Worm (Caenorhabditis elegans) whole organism, early embryonic: ENCODE data around the gene F46F5.13.
"Not testable (repeated sequence)": the region's sequence is repeated elsewhere in the genome, so short reads cannot be mapped to it uniquely, and the experiment has no call there.

Experiments used
- B0310.2 ChIP-seq: sonication (generic microtip); optimal IDR thresholded peaks from 2 replicates; lab custom pipeline; 2016; ENCODE audit warnings: mild to moderate bottlenecking, missing genetic modification characterization, missing compliant biosample characterization
- F13C5.2 ChIP-seq: sonication (generic microtip); optimal IDR thresholded peaks from 2 replicates; lab custom pipeline; 2017; ENCODE audit warnings: mild to moderate bottlenecking, missing genetic modification characterization, inconsistent platforms, missing compliant biosample characterization
- aly-1 ChIP-seq: sonication (generic microtip); optimal IDR thresholded peaks from 2 replicates; lab custom pipeline; 2016; ENCODE audit warnings: missing genetic modification characterization, missing compliant biosample characterization
- ama-1 ChIP-seq: fragments of 150-350 bp; optimal IDR thresholded peaks from 2 replicates; lab custom pipeline; 2014
- ceh-13 ChIP-seq: fragments of 200-800 bp; sonication (Bioruptor generic); optimal IDR thresholded peaks from 2 replicates; lab custom pipeline; 2018; ENCODE audit warnings: mild to moderate bottlenecking, missing genetic modification characterization, missing compliant biosample characterization
- ceh-36 ChIP-seq: sonication (generic microtip); optimal IDR thresholded peaks from 2 replicates; lab custom pipeline; 2016; ENCODE audit warnings: missing genetic modification characterization, inconsistent platforms, missing compliant biosample characterization
- ets-7 ChIP-seq: sonication (generic microtip); optimal IDR thresholded peaks from 2 replicates; lab custom pipeline; 2016; ENCODE audit warnings: missing genotype, missing genetic modification characterization, missing compliant biosample characterization
- flt-1 ChIP-seq: fragments of 200-800 bp; sonication (Bioruptor generic); IDR thresholded peaks from 2 replicates; pipeline ENCODE4 v1.3.6; 2022; ENCODE audit warnings: missing genetic modification characterization, missing compliant biosample characterization
- hmbx-1 ChIP-seq: sonication (generic microtip); optimal IDR thresholded peaks from 2 replicates; lab custom pipeline; 2016; ENCODE audit warnings: mild to moderate bottlenecking, missing genetic modification characterization, missing compliant biosample characterization
- hmg-4 ChIP-seq: fragments of 200-800 bp; sonication (Bioruptor generic); optimal IDR thresholded peaks from 2 replicates; lab custom pipeline; 2018; ENCODE audit warnings: mild to moderate bottlenecking, missing genetic modification characterization, missing compliant biosample characterization
- hnd-1 ChIP-seq: sonication (generic microtip); optimal IDR thresholded peaks from 2 replicates; lab custom pipeline; 2016; ENCODE audit warnings: missing genetic modification characterization, missing compliant biosample characterization
- pes-1 ChIP-seq: fragments of 200-800 bp; sonication (Bioruptor generic); IDR thresholded peaks from 2 replicates; pipeline ENCODE4 v1.3.6; 2022; ENCODE audit warnings: missing genetic modification reagents, missing genetic modification characterization, missing compliant biosample characterization
- scrt-1 ChIP-seq: fragments of 200-800 bp; sonication (Bioruptor generic); IDR thresholded peaks from 2 replicates; pipeline ENCODE4 v1.3.6; 2022; ENCODE audit warnings: missing genetic modification characterization, missing compliant biosample characterization
- sea-1 ChIP-seq: fragments of 200-800 bp; sonication (Bioruptor generic); conservative IDR thresholded peaks from 2 replicates; pipeline ENCODE4 v1.3.6; 2022; ENCODE audit warnings: missing genetic modification characterization, missing compliant biosample characterization
- tbx-11 ChIP-seq: fragments of 200-800 bp; sonication (Bioruptor generic); IDR thresholded peaks from 2 replicates; pipeline ENCODE4 v1.3.6; 2022; ENCODE audit warnings: missing genetic modification characterization, missing compliant biosample characterization
- tbx-37 ChIP-seq: fragments of 200-800 bp; sonication (Bioruptor generic); conservative IDR thresholded peaks from 2 replicates; pipeline ENCODE4 v1.3.6; 2022; ENCODE audit warnings: missing genetic modification reagents, missing genetic modification characterization, missing compliant biosample characterization
- tra-4 ChIP-seq: sonication (generic microtip); optimal IDR thresholded peaks from 2 replicates; lab custom pipeline; 2017; ENCODE audit warnings: missing genetic modification characterization, missing compliant biosample characterization

Gene F46F5.13

DNA sequence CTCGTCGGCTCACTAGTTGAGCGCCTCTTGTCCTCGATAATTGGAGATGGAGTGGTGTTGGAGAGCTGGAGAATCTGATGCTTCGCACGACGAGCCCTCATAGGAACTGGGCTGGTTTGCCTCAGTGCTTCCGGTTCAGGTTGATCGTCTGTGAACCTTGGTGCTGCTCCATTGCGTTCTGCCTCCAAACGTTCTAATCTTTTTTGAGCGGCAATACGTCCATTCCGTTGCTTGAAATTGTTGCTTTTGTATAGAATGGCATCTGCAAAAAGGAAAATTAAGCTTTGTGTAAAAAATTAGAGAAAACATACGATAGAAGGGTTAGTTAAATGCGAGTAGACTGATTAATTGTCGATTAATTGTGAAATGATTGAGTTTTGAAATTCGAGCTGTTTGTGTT, 9.8 kb downstream of the F46F5.13 start, which contains the start of gene F46F5.5:
F46F5.5 (minus strand) TSS at position 101 of the 400 bp plus-strand sequence.
- TF ChIP-seq ceh-13 (no peak), hnd-1 (no peak), tbx-11 (GFP tag; lab: Robert Waterston, UW) (no peak), F13C5.2 (tag; lab: Kevin White, UChicago) (no peak), pes-1 (GFP tag; lab: Robert Waterston, UW) (no peak)

DNA sequence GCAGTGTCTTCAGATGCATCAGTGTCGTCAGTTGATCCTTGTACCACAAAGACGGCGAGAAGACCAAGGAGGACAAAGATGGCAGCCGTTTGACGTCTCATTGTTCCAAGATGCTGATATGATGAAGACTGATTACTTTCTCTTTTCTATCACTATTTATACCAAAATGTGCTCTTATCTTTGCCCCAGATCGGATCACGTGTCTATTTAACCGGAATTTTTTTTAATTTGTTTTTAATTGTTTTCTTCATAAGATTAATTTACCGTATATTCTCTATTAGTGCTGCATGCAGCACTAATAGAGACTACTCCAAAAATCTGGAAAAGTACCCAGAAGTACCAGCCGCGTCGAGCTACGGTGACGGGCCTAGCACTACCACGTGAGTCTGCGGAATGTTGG, 11.6 kb downstream of the F46F5.13 start, which contains the start of gene msrp-3:
msrp-3 (minus strand) TSS at position 101 of the 400 bp plus-strand sequence.
- TF ChIP-seq tra-4 (no peak), sea-1 (GFP tag; lab: Robert Waterston, UW) (no peak), pes-1 (GFP tag; lab: Robert Waterston, UW) (no peak), flt-1 (GFP tag; lab: Robert Waterston, UW) (no peak), hnd-1 (no peak), scrt-1 (no peak), tbx-11 (GFP tag; lab: Robert Waterston, UW) (no peak), ets-7 (tag; lab: Kevin White, UChicago) (no peak), ceh-13 (no peak), ceh-36 (no peak), F13C5.2 (tag; lab: Kevin White, UChicago) (no peak), hmg-4 (GFP tag; lab: Kevin White, UChicago) (no peak), B0310.2 (tag; lab: Kevin White, UChicago) (no peak), tbx-37 (GFP tag; lab: Robert Waterston, UW) (no peak)

DNA sequence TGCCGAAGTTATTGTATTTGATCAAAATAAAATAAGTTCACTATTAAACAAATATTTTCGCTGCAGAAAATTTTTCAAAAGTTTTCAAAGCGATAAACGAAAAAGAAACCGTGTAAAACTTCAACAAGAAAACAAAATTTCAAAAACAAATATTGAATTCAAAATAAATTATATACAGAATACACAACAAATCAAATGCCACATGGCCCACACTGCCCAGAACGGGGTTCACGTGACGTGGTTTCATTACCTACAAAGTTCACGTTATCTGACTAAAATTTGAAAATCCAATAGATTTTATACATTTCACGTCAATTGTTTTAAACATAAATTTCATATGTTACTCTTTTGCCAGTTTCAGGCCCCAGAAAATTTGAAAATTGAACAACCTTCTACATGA, 17.4 kb downstream of the F46F5.13 start, which contains the start of gene F46F5.7:
F46F5.7 (minus strand) TSS at position 101 of the 400 bp plus-strand sequence.
- no peak for TF ChIP-seq B0310.2 (tag; lab: Kevin White, UChicago)
- no peak for TF ChIP-seq scrt-1
- TF ChIP-seq tra-4 = no peak
- TF ChIP-seq flt-1 (GFP tag; lab: Robert Waterston, UW) = no peak
- no peak for TF ChIP-seq ceh-36
- TF ChIP-seq ama-1 = no peak
- TF ChIP-seq ceh-13 = no peak
- TF ChIP-seq aly-1 (tag; lab: Kevin White, UChicago) = no peak
- no peak for TF ChIP-seq hmbx-1 (tag; lab: Kevin White, UChicago)
- no peak for TF ChIP-seq tbx-11 (GFP tag; lab: Robert Waterston, UW)
- no peak for TF ChIP-seq hmg-4 (GFP tag; lab: Kevin White, UChicago)
- no peak for TF ChIP-seq ets-7 (tag; lab: Kevin White, UChicago)
- TF ChIP-seq tbx-37 (GFP tag; lab: Robert Waterston, UW) = no peak
- TF ChIP-seq hnd-1 = no peak
- TF ChIP-seq pes-1 (GFP tag; lab: Robert Waterston, UW) = no peak
- TF ChIP-seq F13C5.2 (tag; lab: Kevin White, UChicago) = no peak
- no peak for TF ChIP-seq sea-1 (GFP tag; lab: Robert Waterston, UW)

DNA sequence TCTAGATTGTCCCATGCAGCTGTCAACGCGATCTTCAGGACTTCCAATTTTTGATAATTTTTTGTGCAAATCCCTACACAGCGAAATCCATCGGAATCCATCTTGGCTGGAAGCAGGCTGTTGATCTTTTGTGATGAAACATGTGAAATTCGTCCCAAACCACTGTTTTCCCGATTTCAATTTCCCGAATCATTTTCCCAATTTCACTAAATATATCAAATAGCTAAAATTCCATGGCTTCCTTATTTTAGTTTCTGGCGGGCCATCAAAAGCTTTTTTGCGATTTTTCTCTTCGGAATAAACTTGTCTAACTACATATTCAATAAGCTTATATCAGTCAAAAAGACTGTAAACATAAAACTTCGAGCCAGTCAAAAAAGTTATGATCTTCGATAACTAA, 18.4 kb downstream of the F46F5.13 start, which contains the start of gene F46F5.8:
F46F5.8 (minus strand) TSS at position 101 of the 400 bp plus-strand sequence.
- no peak for TF ChIP-seq pes-1 (GFP tag; lab: Robert Waterston, UW)
- no peak for TF ChIP-seq B0310.2 (tag; lab: Kevin White, UChicago)
- TF ChIP-seq scrt-1 = no peak
- no peak for TF ChIP-seq aly-1 (tag; lab: Kevin White, UChicago)
- TF ChIP-seq ceh-36 = no peak
- TF ChIP-seq hmg-4 (GFP tag; lab: Kevin White, UChicago) = no peak
- TF ChIP-seq tbx-11 (GFP tag; lab: Robert Waterston, UW) = no peak
- TF ChIP-seq ceh-13 = no peak
- no peak for TF ChIP-seq hnd-1
- no peak for TF ChIP-seq flt-1 (GFP tag; lab: Robert Waterston, UW)
- TF ChIP-seq tra-4 = no peak
- no peak for TF ChIP-seq hmbx-1 (tag; lab: Kevin White, UChicago)
- TF ChIP-seq ets-7 (tag; lab: Kevin White, UChicago) = no peak
- no peak for TF ChIP-seq sea-1 (GFP tag; lab: Robert Waterston, UW)
- TF ChIP-seq tbx-37 (GFP tag; lab: Robert Waterston, UW) = no peak
- no peak for TF ChIP-seq F13C5.2 (tag; lab: Kevin White, UChicago)

DNA sequence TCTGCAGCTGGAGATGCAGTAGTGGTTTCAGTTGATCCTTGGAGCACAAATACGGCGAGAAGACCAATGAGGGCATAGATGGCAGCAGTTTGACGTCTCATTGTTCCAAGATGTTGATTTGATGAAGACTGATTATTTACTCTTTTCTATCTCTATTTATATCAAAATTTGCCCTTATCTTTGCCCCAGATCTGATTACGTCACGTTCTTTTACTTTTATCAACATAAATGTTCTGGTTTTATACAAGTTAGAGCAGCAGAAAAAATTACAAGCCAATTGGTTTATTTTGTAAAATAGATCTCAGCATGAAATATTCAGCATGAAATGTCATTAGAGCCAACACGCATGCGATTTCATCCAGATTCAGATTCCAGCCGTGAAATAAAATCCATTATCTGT, 19.6 kb downstream of the F46F5.13 start, which contains the start of gene msrp-4:
msrp-4 (minus strand) TSS at position 101 of the 400 bp plus-strand sequence.
- not testable (repeated sequence) for TF ChIP-seq tbx-11 (GFP tag; lab: Robert Waterston, UW); hmbx-1 (tag; lab: Kevin White, UChicago); aly-1 (tag; lab: Kevin White, UChicago)

DNA sequence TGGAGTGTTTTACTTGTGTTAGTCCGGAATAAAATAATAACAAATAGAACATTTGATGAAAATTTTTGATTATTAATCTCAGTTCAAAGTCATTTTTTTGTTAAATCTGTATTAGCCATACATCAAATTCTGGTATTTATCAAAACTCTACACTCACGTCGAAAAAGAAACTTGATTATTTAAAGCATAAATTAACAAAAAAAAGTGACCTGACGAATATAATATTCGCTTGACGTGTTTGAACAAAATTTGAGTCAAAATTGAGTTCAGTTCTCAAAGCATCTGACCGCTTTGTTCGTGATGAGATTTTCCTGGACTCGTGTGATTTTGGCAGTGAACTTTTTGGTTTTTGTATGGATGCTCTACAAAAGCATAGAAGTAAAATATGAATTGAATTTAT, 20.4 kb downstream of the F46F5.13 start, which contains the start of gene F46F5.10:
F46F5.10 (plus strand) TSS at position 301 of the 400 bp plus-strand sequence.
- TF ChIP-seq F13C5.2 (tag; lab: Kevin White, UChicago) (no peak), tbx-11 (GFP tag; lab: Robert Waterston, UW) (no peak), tra-4 (no peak), ceh-36 (no peak), hnd-1 (no peak), tbx-37 (GFP tag; lab: Robert Waterston, UW) (no peak), scrt-1 (no peak), flt-1 (GFP tag; lab: Robert Waterston, UW) (no peak), aly-1 (tag; lab: Kevin White, UChicago) (no peak), pes-1 (GFP tag; lab: Robert Waterston, UW) (no peak), hmbx-1 (tag; lab: Kevin White, UChicago) (no peak), ets-7 (tag; lab: Kevin White, UChicago) (no peak), ama-1 (no peak)

DNA sequence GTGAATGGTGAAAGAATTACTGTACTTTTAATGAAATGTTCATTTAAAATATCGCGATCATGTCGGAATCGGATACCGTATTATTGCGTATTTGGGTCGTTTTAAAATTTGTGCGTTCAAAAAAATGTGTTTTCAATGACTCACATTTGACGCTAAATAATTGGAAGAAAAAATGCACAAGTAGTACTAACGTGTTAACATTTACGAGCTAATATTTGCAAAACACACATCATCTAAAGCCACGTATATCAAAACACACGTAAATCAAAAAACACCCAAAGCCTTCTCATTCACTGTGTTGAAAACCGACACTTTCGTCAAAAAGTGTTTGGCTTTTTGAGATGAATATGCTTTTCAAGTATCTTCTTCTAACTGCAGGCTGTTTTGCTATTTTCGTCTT, 22.4 kb downstream of the F46F5.13 start, which contains the start of gene F28A10.1:
F28A10.1 (plus strand) TSS at position 301 of the 400 bp plus-strand sequence.
- TF ChIP-seq tbx-11 (GFP tag; lab: Robert Waterston, UW) (no peak), pes-1 (GFP tag; lab: Robert Waterston, UW) (no peak), ceh-36 (no peak), hnd-1 (no peak), F13C5.2 (tag; lab: Kevin White, UChicago) (no peak), hmbx-1 (tag; lab: Kevin White, UChicago) (no peak), sea-1 (GFP tag; lab: Robert Waterston, UW) (no peak), hmg-4 (GFP tag; lab: Kevin White, UChicago) (no peak), aly-1 (tag; lab: Kevin White, UChicago) (no peak), tbx-37 (GFP tag; lab: Robert Waterston, UW) (no peak), ceh-13 (no peak), flt-1 (GFP tag; lab: Robert Waterston, UW) (no peak), ets-7 (tag; lab: Kevin White, UChicago) (no peak), B0310.2 (tag; lab: Kevin White, UChicago) (no peak), scrt-1 (no peak), tra-4 (no peak), ama-1 (no peak)
